Fruit fly (Drosophila melanogaster) whole organism, prepupa: ENCODE results near the gene c-cup.

ENCODE experiments used
- CG4318 ChIP-seq: fragments of 200-800 bp; sonication (Bioruptor generic); optimal IDR thresholded peaks from 3 replicates; lab custom pipeline; 2017; ENCODE audit warnings: missing biosample characterization, mild to moderate bottlenecking, missing genetic modification characterization
- Hr38 ChIP-seq: sonication (Bioruptor generic); optimal IDR thresholded peaks from 2 replicates; lab custom pipeline; 2016; ENCODE audit warnings: missing biosample characterization, missing genetic modification characterization
- Hr39 ChIP-seq: fragments of 200-800 bp; sonication (Bioruptor generic); optimal IDR thresholded peaks from 2 replicates; lab custom pipeline; 2016; ENCODE audit warnings: missing biosample characterization, missing genetic modification characterization
- net ChIP-seq: fragments of 200-800 bp; sonication (Bioruptor generic); optimal IDR thresholded peaks from 3 replicates; lab custom pipeline; 2016; ENCODE audit warnings: missing biosample characterization, missing genetic modification characterization

DNA sequence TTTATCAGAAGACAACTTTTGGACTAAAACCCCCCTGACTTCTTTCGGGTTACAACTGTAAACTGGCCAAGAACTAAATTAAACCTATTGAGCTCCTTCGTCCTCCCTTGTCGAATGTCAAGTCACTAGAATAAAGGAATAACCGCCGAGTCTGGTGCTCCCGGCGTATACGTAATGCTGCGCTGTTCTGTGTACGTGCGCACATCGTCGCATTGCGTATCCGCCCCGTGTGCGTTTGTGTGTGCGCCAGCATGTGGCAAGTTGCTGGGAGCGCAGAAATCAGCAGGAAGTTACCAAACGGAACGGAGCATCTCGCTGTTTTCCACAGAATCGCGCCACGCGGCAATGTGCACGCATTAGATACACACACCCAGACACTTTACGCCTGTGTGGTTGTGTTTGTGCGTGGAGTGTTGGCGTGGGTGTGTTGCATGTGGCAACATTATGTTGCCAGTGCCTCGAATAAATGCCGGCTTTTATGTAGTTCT lies 41.3 kb upstream of the c-cup start:
- no peak for TF ChIP-seq CG4318
- no peak for TF ChIP-seq net
- no peak for TF ChIP-seq Hr39 (GFP tag; lab: Kevin White, UChicago)
- TF ChIP-seq Hr38 (GFP tag; lab: Kevin White, UChicago) = no peak
